Worm (Caenorhabditis elegans): ENCODE results near the gene srz-78.

Gene srz-78

DNA sequence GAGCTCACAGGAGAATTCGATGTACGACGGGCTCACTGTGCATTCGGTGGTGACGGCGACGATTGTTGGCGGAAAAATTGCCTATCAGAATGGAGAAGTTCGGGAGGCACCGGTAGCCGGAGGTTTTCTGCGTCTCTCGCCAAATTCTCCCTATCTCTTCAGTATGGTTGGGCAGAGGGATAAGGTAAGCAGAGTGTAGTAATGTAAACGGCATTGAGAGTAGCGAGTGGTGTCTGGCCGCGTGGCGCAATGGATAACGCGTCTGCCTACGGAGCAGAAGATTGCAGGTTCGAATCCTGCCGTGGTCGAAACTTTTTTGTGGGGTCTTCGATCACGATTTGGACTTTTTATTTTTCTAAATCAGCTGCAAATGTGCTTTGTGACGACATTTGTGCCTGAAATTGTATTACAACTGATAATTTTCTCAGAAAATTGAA lies 33.0 kb downstream of the srz-78 start:
- TF ChIP-seq Y95B8A.8 (GFP tag; IDR thresholded peaks at IDR 0.05): peak; percentile 77; the same call in 1 of the 2 replicates
- TF ChIP-seq B0019.2 (GFP tag; conservative IDR thresholded peaks at IDR 0.05): 0 out of 2 replicates have a peak, but pooled peaks have one; percentile 27
- no peak for TF ChIP-seq atf-7 (tag; optimal IDR thresholded peaks at IDR 0.05)
- TF ChIP-seq somi-1 (GFP tag; optimal IDR thresholded peaks at IDR 0.05): no peak
- TF ChIP-seq dpl-1 (GFP tag; optimal IDR thresholded peaks at IDR 0.05): no peak
- no peak for TF ChIP-seq Y53F4B.3 (GFP tag; IDR thresholded peaks at IDR 0.05)
- TF ChIP-seq sdz-38 (tag; optimal IDR thresholded peaks at IDR 0.05): no peak
- peak; percentile 40 for TF ChIP-seq F52B5.7 (tag; optimal IDR thresholded peaks at IDR 0.05)
- no peak for TF ChIP-seq nhr-120 (GFP tag; IDR thresholded peaks at IDR 0.05)
- peak; percentile 68 for TF ChIP-seq attf-5 (GFP tag; optimal IDR thresholded peaks at IDR 0.05)
- TF ChIP-seq aptf-2 (GFP tag; conservative IDR thresholded peaks at IDR 0.05): no peak
- no peak for TF ChIP-seq F57C9.4 (tag; optimal IDR thresholded peaks at IDR 0.05)
- TF ChIP-seq lag-1 (GFP tag; IDR thresholded peaks at IDR 0.05): no peak
- no peak for TF ChIP-seq tbx-9 (tag; optimal IDR thresholded peaks at IDR 0.05; ENCODE audit: borderline replicate concordance)
- TF ChIP-seq mxl-1 (tag; optimal IDR thresholded peaks at IDR 0.05): peak; percentile 45
- TF ChIP-seq chd-7 (tag; optimal IDR thresholded peaks at IDR 0.05): peak; percentile 60
- TF ChIP-seq sptf-2 (GFP tag; optimal IDR thresholded peaks at IDR 0.05): no peak
- TF ChIP-seq ztf-6 (GFP tag; IDR thresholded peaks at IDR 0.05): no peak
- TF ChIP-seq let-607 (tag; optimal IDR thresholded peaks at IDR 0.05): no peak
- peak; percentile 18; the same call in 1 of the 2 replicates for TF ChIP-seq cebp-1 (GFP tag; IDR thresholded peaks at IDR 0.05)
- TF ChIP-seq cebp-1 (tag; optimal IDR thresholded peaks at IDR 0.05): peak; percentile 66
- TF ChIP-seq zim-3 (tag; optimal IDR thresholded peaks at IDR 0.05): peak; percentile 57
- TF ChIP-seq rpc-1 (optimal IDR thresholded peaks at IDR 0.05): peak; percentile 66
- TF ChIP-seq rpc-1 (tag; optimal IDR thresholded peaks at IDR 0.05): peak; percentile 78
- no peak for TF ChIP-seq nhr-27 (tag; optimal IDR thresholded peaks at IDR 0.05)
- peak; percentile 79 for TF ChIP-seq ZK185.1 (tag; optimal IDR thresholded peaks at IDR 0.05; ENCODE audit: poor library complexity, severe bottlenecking)
- TF ChIP-seq D2030.7 (GFP tag; IDR thresholded peaks at IDR 0.05): peak; percentile 51
- TF ChIP-seq nhr-80 (tag; optimal IDR thresholded peaks at IDR 0.05): no peak
- TF ChIP-seq ceh-58 (GFP tag; IDR thresholded peaks at IDR 0.05): no peak
- TF ChIP-seq B0261.1 (tag; optimal IDR thresholded peaks at IDR 0.05): peak; percentile 81
- TF ChIP-seq F10E7.11 (tag; optimal IDR thresholded peaks at IDR 0.05): peak; percentile 33
- TF ChIP-seq pbrm-1 (GFP tag; IDR thresholded peaks at IDR 0.05): peak; percentile 71
- TF ChIP-seq nfyb-1 (GFP tag; IDR thresholded peaks at IDR 0.05): peak; percentile 86
- no peak for TF ChIP-seq dpff-1 (tag; optimal IDR thresholded peaks at IDR 0.05)
- peak; percentile 59 for TF ChIP-seq madf-6 (GFP tag; IDR thresholded peaks at IDR 0.05)
- peak; percentile 70 for TF ChIP-seq dox-1 (GFP tag; IDR thresholded peaks at IDR 0.05)
- TF ChIP-seq repo-1 (tag; optimal IDR thresholded peaks at IDR 0.05): peak; percentile 38
- TF ChIP-seq ama-1 (optimal IDR thresholded peaks at IDR 0.05): no peak
- peak; percentile 4 to 22 for TF ChIP-seq ama-1 (GFP tag; optimal IDR thresholded peaks at IDR 0.05)
- TF ChIP-seq Y56A3A.18 (GFP tag; IDR thresholded peaks at IDR 0.05): 0 out of 2 replicates have a peak, but pooled peaks have one; percentile 23
- TF ChIP-seq zfh-2 (GFP tag; conservative IDR thresholded peaks at IDR 0.05): peak; percentile 76
- TF ChIP-seq sea-2 (GFP tag; IDR thresholded peaks at IDR 0.05): no peak
- peak; percentile 59 for TF ChIP-seq F49E8.2 (tag; optimal IDR thresholded peaks at IDR 0.05; ENCODE audit: insufficient read depth)
- TF ChIP-seq tlf-1 (GFP tag; optimal IDR thresholded peaks at IDR 0.05): no peak
- TF ChIP-seq attf-6 (GFP tag; IDR thresholded peaks at IDR 0.05): 0 out of 2 replicates have a peak, but pooled peaks have one; percentile 55
- peak; percentile 48 for TF ChIP-seq hrde-1 (tag; optimal IDR thresholded peaks at IDR 0.05; ENCODE audit: borderline replicate concordance)
- no peak for TF ChIP-seq F33H1.4 (GFP tag; IDR thresholded peaks at IDR 0.05)
- TF ChIP-seq him-1 (tag; optimal IDR thresholded peaks at IDR 0.05): no peak
- peak; percentile 33 for TF ChIP-seq T07F8.4 (tag; optimal IDR thresholded peaks at IDR 0.05)
- no peak for TF ChIP-seq aptf-3 (GFP tag; IDR thresholded peaks at IDR 0.05)

Measured in whole organism, young adult.